Worm (Caenorhabditis elegans): ENCODE data around the gene fbxb-3.

Gene fbxb-3

ce11 chrIV:11864226-11864625, 25.5 kb downstream of the fbxb-3 start, which contains the start of gene trpa-1:
Gene trpa-1, plus strand, starts transcription at chrIV:11864526.
- TF ChIP-seq hlh-26 (GFP tag; conservative IDR thresholded peaks at IDR 0.05) (no peak), mes-4 (tag; optimal IDR thresholded peaks at IDR 0.05) (no peak), T07F8.4 (tag; optimal IDR thresholded peaks at IDR 0.05) (no peak), attf-6 (GFP tag; IDR thresholded peaks at IDR 0.05) (no peak), sptf-2 (GFP tag; optimal IDR thresholded peaks at IDR 0.05) (no peak), zim-3 (tag; optimal IDR thresholded peaks at IDR 0.05) (no peak), hmg-20 (GFP tag; IDR thresholded peaks at IDR 0.05) (no peak), F49E8.2 (tag; optimal IDR thresholded peaks at IDR 0.05; ENCODE audit: insufficient read depth) (no peak), ceh-100 (GFP tag; IDR thresholded peaks at IDR 0.05) (no peak), ceh-40 (GFP tag; IDR thresholded peaks at IDR 0.05) (no peak)

ce11 chrIV:11867652-11868232, 29.0 kb downstream of the fbxb-3 start:
- TF ChIP-seq sdz-38 (tag; optimal IDR thresholded peaks at IDR 0.05) = no peak
- TF ChIP-seq cebp-2 (GFP tag; IDR thresholded peaks at IDR 0.05) = no peak
- no peak for TF ChIP-seq lin-35 (GFP tag; optimal IDR thresholded peaks at IDR 0.05)
- TF ChIP-seq K12H6.12 (tag; optimal IDR thresholded peaks at IDR 0.05) = no peak
- no peak for TF ChIP-seq ztf-25 (GFP tag; IDR thresholded peaks at IDR 0.05)
- TF ChIP-seq ceh-40 (GFP tag; IDR thresholded peaks at IDR 0.05) = no peak
- TF ChIP-seq T26A5.8 (tag; optimal IDR thresholded peaks at IDR 0.05) = no peak
- no peak for TF ChIP-seq nfya-1 (tag; optimal IDR thresholded peaks at IDR 0.05; ENCODE audit: borderline replicate concordance, insufficient read depth)
- no peak for TF ChIP-seq madf-10 (tag; optimal IDR thresholded peaks at IDR 0.05)

ce11 chrIV:11868452-11868851, 29.7 kb downstream of the fbxb-3 start:
- no peak for TF ChIP-seq hlh-26 (GFP tag; conservative IDR thresholded peaks at IDR 0.05)

ce11 chrIV:11871083-11871482, 32.3 kb downstream of the fbxb-3 start:
- no peak for TF ChIP-seq F23B12.7 (tag; optimal IDR thresholded peaks at IDR 0.05; ENCODE audit: insufficient read depth)
- TF ChIP-seq lin-35 (GFP tag; optimal IDR thresholded peaks at IDR 0.05) = no peak
- TF ChIP-seq madf-10 (tag; optimal IDR thresholded peaks at IDR 0.05) = peak; percentile 39
- peak; percentile 1 for TF ChIP-seq ceh-27 (GFP tag; optimal IDR thresholded peaks at IDR 0.05)
- TF ChIP-seq ztf-25 (GFP tag; IDR thresholded peaks at IDR 0.05) = no peak
- TF ChIP-seq mcd-1 (GFP tag; IDR thresholded peaks at IDR 0.05) = peak; percentile 31; the same call in 1 of the 2 replicates
- TF ChIP-seq egrh-3 (GFP tag; IDR thresholded peaks at IDR 0.05) = 0 out of 2 replicates have a peak, but pooled peaks have one; percentile 10
- peak; percentile 37; the same call in 1 of the 2 replicates for TF ChIP-seq hmg-1.2 (GFP tag; IDR thresholded peaks at IDR 0.05)
- peak; percentile 9 for TF ChIP-seq K12H6.12 (tag; optimal IDR thresholded peaks at IDR 0.05)
- peak; percentile 65 for TF ChIP-seq zfh-2 (GFP tag; conservative IDR thresholded peaks at IDR 0.05)

- TF ChIP-seq ceh-40 (GFP tag; IDR thresholded peaks at IDR 0.05) = no peak
- no peak for TF ChIP-seq pbrm-1 (GFP tag; IDR thresholded peaks at IDR 0.05)
- no peak for TF ChIP-seq hrde-1 (tag; optimal IDR thresholded peaks at IDR 0.05; ENCODE audit: borderline replicate concordance)
- TF ChIP-seq unc-62 (GFP tag; optimal IDR thresholded peaks at IDR 0.05) = no peak
- TF ChIP-seq B0035.1 (tag; optimal IDR thresholded peaks at IDR 0.05) = no peak
- TF ChIP-seq F57C9.4 (tag; optimal IDR thresholded peaks at IDR 0.05) = no peak
- no peak for TF ChIP-seq madf-6 (GFP tag; IDR thresholded peaks at IDR 0.05)
- no peak for TF ChIP-seq lsl-1 (GFP tag; optimal IDR thresholded peaks at IDR 0.05)
- no peak for TF ChIP-seq mel-28 (tag; optimal IDR thresholded peaks at IDR 0.05; ENCODE audit: borderline replicate concordance)
- no peak for TF ChIP-seq Y79H2A.3 (GFP tag; conservative IDR thresholded peaks at IDR 0.05)
- TF ChIP-seq repo-1 (tag; optimal IDR thresholded peaks at IDR 0.05) = no peak
Observed at ce11 chrIV:11871898-11872297, 33.1 kb downstream of the fbxb-3 start.
